Worm (Caenorhabditis elegans) whole organism, mixed stage, embryonic: Measurements from ENCODE around the gene F10C2.3.

Experiments
- M03D4.4 ChIP-seq: sonication (generic microtip); optimal IDR thresholded peaks from 2 replicates; lab custom pipeline; 2017; ENCODE audit warnings: mild to moderate bottlenecking, missing genetic modification characterization, missing compliant biosample characterization
- ceh-39 ChIP-seq: fragments of 150-350 bp; optimal IDR thresholded peaks from 2 replicates; lab custom pipeline; 2014; ENCODE audit warnings: missing biosample characterization, missing genetic modification characterization
- ceh-43 ChIP-seq: fragments of 200-800 bp; sonication (Bioruptor generic); optimal IDR thresholded peaks from 2 replicates; lab custom pipeline; 2018; ENCODE audit warnings: mild to moderate bottlenecking, missing genetic modification characterization, moderate library complexity, missing compliant biosample characterization
- ceh-83 ChIP-seq: fragments of 200-800 bp; sonication (Bioruptor generic); optimal IDR thresholded peaks from 2 replicates; lab custom pipeline; 2018; ENCODE audit warnings: mild to moderate bottlenecking, missing genetic modification characterization, missing compliant biosample characterization
- ces-1 ChIP-seq: fragments of 150-350 bp; optimal IDR thresholded peaks from 2 replicates; lab custom pipeline; 2014; ENCODE audit warnings: missing biosample characterization, missing genetic modification reagents, missing genetic modification characterization
- cnd-1 ChIP-seq: fragments of 200-800 bp; sonication (Bioruptor generic); optimal IDR thresholded peaks from 2 replicates; lab custom pipeline; 2018; ENCODE audit warnings: mild to moderate bottlenecking, missing genetic modification characterization, missing compliant biosample characterization
- drap-1 ChIP-seq: fragments of 200-800 bp; sonication (Bioruptor generic); optimal IDR thresholded peaks from 3 replicates; lab custom pipeline; 2018; ENCODE audit warnings: mild to moderate bottlenecking, missing genetic modification characterization, missing compliant biosample characterization
- elt-1 ChIP-seq: sonication (generic microtip); optimal IDR thresholded peaks from 2 replicates; lab custom pipeline; 2017; ENCODE audit warnings: missing genetic modification characterization, mild to moderate bottlenecking, missing compliant biosample characterization, antibody characterized with exemption, moderate library complexity, borderline replicate concordance; ENCODE audit not compliant: insufficient read depth
- flh-1 ChIP-seq: fragments of 200-800 bp; sonication (Bioruptor generic); optimal IDR thresholded peaks from 2 replicates; lab custom pipeline; 2018; ENCODE audit warnings: mild to moderate bottlenecking, missing genetic modification characterization, moderate library complexity, missing compliant biosample characterization
- ham-2 ChIP-seq: fragments of 200-800 bp; sonication (Bioruptor generic); optimal IDR thresholded peaks from 2 replicates; lab custom pipeline; 2018; ENCODE audit warnings: mild to moderate bottlenecking, missing genetic modification characterization, missing compliant biosample characterization
- hlh-1 ChIP-seq: fragments of 150-350 bp; optimal IDR thresholded peaks from 2 replicates; lab custom pipeline; 2014; ENCODE audit warnings: missing biosample characterization, missing genetic modification reagents, missing genetic modification characterization
- lin-13 ChIP-seq: fragments of 150-350 bp; optimal IDR thresholded peaks from 2 replicates; lab custom pipeline; 2014; ENCODE audit warnings: missing biosample characterization, missing genetic modification characterization
- lin-32 ChIP-seq: fragments of 200-800 bp; sonication (Bioruptor generic); optimal IDR thresholded peaks from 2 replicates; lab custom pipeline; 2018; ENCODE audit warnings: mild to moderate bottlenecking, missing genetic modification characterization, missing compliant biosample characterization
- lsy-2 ChIP-seq: fragments of 150-350 bp; optimal IDR thresholded peaks from 2 replicates; lab custom pipeline; 2014; ENCODE audit warnings: missing biosample characterization, missing genetic modification characterization
- mep-1 ChIP-seq: fragments of 150-350 bp; optimal IDR thresholded peaks from 2 replicates; lab custom pipeline; 2017; ENCODE audit warnings: missing biosample characterization, missing genetic modification reagents, missing genetic modification characterization, inconsistent platforms
- mls-2 ChIP-seq: sonication (generic microtip); optimal IDR thresholded peaks from 2 replicates; lab custom pipeline; 2016; ENCODE audit warnings: mild to moderate bottlenecking, missing genetic modification characterization, moderate library complexity, missing compliant biosample characterization
- nhr-12 ChIP-seq: fragments of 150-350 bp; optimal IDR thresholded peaks from 2 replicates; lab custom pipeline; 2014; ENCODE audit warnings: missing biosample characterization, missing genetic modification characterization
- nhr-2 ChIP-seq: fragments of 150-350 bp; optimal IDR thresholded peaks from 2 replicates; lab custom pipeline; 2014; ENCODE audit warnings: missing biosample characterization, missing genetic modification characterization
- nhr-237 ChIP-seq: fragments of 150-350 bp; optimal IDR thresholded peaks from 2 replicates; lab custom pipeline; 2014; ENCODE audit warnings: missing biosample characterization, missing genetic modification characterization
- nhr-28 ChIP-seq: fragments of 150-350 bp; optimal IDR thresholded peaks from 2 replicates; lab custom pipeline; 2014; ENCODE audit warnings: missing biosample characterization, missing genetic modification characterization
- pha-4 ChIP-seq: fragments of 150-350 bp; optimal IDR thresholded peaks from 2 replicates; lab custom pipeline; 2018; ENCODE audit warnings: missing biosample characterization, missing genetic modification reagents, missing genetic modification characterization
- sem-2 ChIP-seq: fragments of 200-800 bp; sonication (Bioruptor generic); optimal IDR thresholded peaks from 2 replicates; lab custom pipeline; 2018; ENCODE audit warnings: mild to moderate bottlenecking, missing genetic modification characterization, missing compliant biosample characterization
- snpc-4 ChIP-seq: fragments of 150-350 bp; optimal IDR thresholded peaks from 2 replicates; lab custom pipeline; 2014; ENCODE audit warnings: missing biosample characterization, missing genetic modification characterization
- sptf-1 ChIP-seq: sonication (generic microtip); optimal IDR thresholded peaks from 2 replicates; lab custom pipeline; 2017; ENCODE audit warnings: mild to moderate bottlenecking, missing genetic modification characterization, moderate library complexity, missing compliant biosample characterization
- tbx-8 ChIP-seq: fragments of 200-800 bp; sonication (Bioruptor generic); optimal IDR thresholded peaks from 2 replicates; lab custom pipeline; 2018; ENCODE audit warnings: mild to moderate bottlenecking, missing genetic modification characterization, moderate library complexity, missing compliant biosample characterization
- unc-120 ChIP-seq: sonication (generic microtip); optimal IDR thresholded peaks from 2 replicates; lab custom pipeline; 2017; ENCODE audit warnings: missing genetic modification characterization, missing compliant biosample characterization; ENCODE audit not compliant: poor library complexity, severe bottlenecking
- unc-62 ChIP-seq: fragments of 150-350 bp; optimal IDR thresholded peaks from 2 replicates; lab custom pipeline; 2014; ENCODE audit warnings: missing biosample characterization, missing genetic modification reagents, missing genetic modification characterization
- zip-8 ChIP-seq: fragments of 150-350 bp; optimal IDR thresholded peaks from 2 replicates; lab custom pipeline; 2014; ENCODE audit warnings: missing biosample characterization, missing genetic modification characterization
- ztf-11 ChIP-seq: fragments of 150-350 bp; optimal IDR thresholded peaks from 2 replicates; lab custom pipeline; 2014; ENCODE audit warnings: missing biosample characterization, missing genetic modification characterization

F10C2.3 gene

ce11 chrV:12026878-12027477, 6.9 kb downstream of the F10C2.3 start:
- TF ChIP-seq lin-13 (peak; percentile 4), nhr-2 (tag; lab: Kevin White, UChicago) (no peak), snpc-4 (no peak), ces-1 (GFP tag; lab: Kevin White, UChicago) (peak; percentile 65), mls-2 (tag; lab: Kevin White, UChicago) (no peak), unc-62 (peak; percentile 66), hlh-1 (peak; percentile 17), flh-1 (GFP tag; lab: Kevin White, UChicago) (no peak), cnd-1 (tag; lab: Kevin White, UChicago) (no peak), ztf-11 (no peak), unc-120 (tag; lab: Kevin White, UChicago) (peak; percentile 81)

ce11 chrV:12028151-12028550, 8.0 kb downstream of the F10C2.3 start:
- no peak for TF ChIP-seq tbx-8 (GFP tag; lab: Kevin White, UChicago)
- TF ChIP-seq snpc-4: no peak
- no peak for TF ChIP-seq nhr-237
- TF ChIP-seq unc-120 (tag; lab: Kevin White, UChicago): no peak
- TF ChIP-seq unc-62: no peak
- no peak for TF ChIP-seq pha-4
- TF ChIP-seq flh-1 (GFP tag; lab: Kevin White, UChicago): no peak
- no peak for TF ChIP-seq elt-1 (tag; lab: Kevin White, UChicago)
- no peak for TF ChIP-seq sem-2 (GFP tag; lab: Kevin White, UChicago)
- TF ChIP-seq lsy-2 (tag; lab: Kevin White, UChicago): no peak
- TF ChIP-seq zip-8 (tag; lab: Kevin White, UChicago): no peak

ce11 chrV:12032060-12032459, 11.9 kb downstream of the F10C2.3 start, which contains the start of gene pkc-1:
TSS of gene pkc-1 (minus strand) at chrV:12032160.
- TF ChIP-seq nhr-28 (tag; lab: Kevin White, UChicago) (no peak), zip-8 (tag; lab: Kevin White, UChicago) (no peak), nhr-12 (no peak), pha-4 (no peak), nhr-2 (tag; lab: Kevin White, UChicago) (no peak), lin-13 (no peak), sptf-1 (tag; lab: Kevin White, UChicago) (no peak), lsy-2 (tag; lab: Kevin White, UChicago) (no peak), ham-2 (no peak), nhr-237 (no peak), ceh-39 (tag; lab: Kevin White, UChicago) (no peak), ceh-83 (no peak), unc-62 (no peak), unc-120 (tag; lab: Kevin White, UChicago) (no peak), hlh-1 (no peak), drap-1 (no peak)

ce11 chrV:12033841-12034240, 13.7 kb downstream of the F10C2.3 start:
- peak; percentile 73 for TF ChIP-seq ces-1 (GFP tag; lab: Kevin White, UChicago)
- no peak for TF ChIP-seq lin-32 (GFP tag; lab: Kevin White, UChicago)

- peak; percentile 67 for TF ChIP-seq ces-1 (GFP tag; lab: Kevin White, UChicago)
- no peak for TF ChIP-seq nhr-12
- TF ChIP-seq drap-1: no peak
Observed at ce11 chrV:12036129-12036528, 16.0 kb downstream of the F10C2.3 start.

- no peak for TF ChIP-seq zip-8 (tag; lab: Kevin White, UChicago)
- TF ChIP-seq hlh-1: no peak
- no peak for TF ChIP-seq nhr-12
- no peak for TF ChIP-seq mep-1 (tag; lab: Kevin White, UChicago)
- TF ChIP-seq ceh-83: no peak
- no peak for TF ChIP-seq elt-1 (tag; lab: Kevin White, UChicago)
- TF ChIP-seq ces-1 (GFP tag; lab: Kevin White, UChicago): no peak
- TF ChIP-seq ztf-11: no peak
Observed at ce11 chrV:12037889-12038288, 17.8 kb downstream of the F10C2.3 start.

- TF ChIP-seq nhr-237 (no peak), ceh-83 (peak; percentile 76), ceh-39 (tag; lab: Kevin White, UChicago) (no peak), lsy-2 (tag; lab: Kevin White, UChicago) (no peak), sem-2 (GFP tag; lab: Kevin White, UChicago) (peak; percentile 10), M03D4.4 (tag; lab: Kevin White, UChicago) (no peak), elt-1 (tag; lab: Kevin White, UChicago) (no peak), mep-1 (tag; lab: Kevin White, UChicago) (no peak), pha-4 (no peak), ceh-43 (GFP tag; lab: Kevin White, UChicago) (no peak)
Observed at ce11 chrV:12038317-12038716, 18.2 kb downstream of the F10C2.3 start.
